Worm (Caenorhabditis elegans): ENCODE results near the gene cpg-20.

The cpg-20 gene

DNA sequence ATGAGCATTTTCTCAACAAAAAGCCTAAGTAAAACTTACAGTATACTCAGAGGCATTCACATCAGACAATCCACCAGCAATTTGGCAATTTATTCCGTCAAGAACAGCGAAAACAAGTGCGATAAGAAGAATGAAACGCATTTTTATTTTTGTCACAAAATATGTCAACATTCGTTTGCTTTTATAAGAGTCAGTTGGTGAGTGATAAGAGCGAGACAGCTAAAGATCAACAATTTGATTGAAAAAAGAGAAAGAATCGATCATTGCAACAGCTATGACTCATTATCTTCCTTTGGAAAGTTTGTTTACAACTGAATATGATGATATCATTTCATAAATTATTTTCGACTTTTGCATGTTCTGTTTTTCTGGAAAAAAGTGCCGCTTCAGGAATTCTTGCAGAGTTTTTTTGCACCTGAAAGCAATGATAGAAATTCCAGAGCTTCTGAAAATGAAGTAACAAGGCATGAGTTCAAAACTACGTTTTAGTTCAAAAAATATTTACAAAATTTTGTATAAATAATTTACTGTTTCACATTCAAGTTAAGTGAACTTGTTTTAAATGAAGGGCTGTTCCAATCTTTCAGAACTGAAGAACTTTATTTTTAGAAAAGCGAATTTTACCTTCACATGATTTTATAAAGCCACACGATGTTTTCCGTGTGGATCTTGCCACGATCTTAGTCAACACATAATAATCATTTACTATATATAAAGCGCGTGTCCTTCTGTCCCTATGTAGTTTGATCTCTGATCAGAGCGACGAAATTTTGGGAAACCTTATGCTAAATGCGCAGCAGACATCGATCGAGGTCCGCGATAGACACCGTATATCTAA is 17.7 kb upstream of the cpg-20 start, which contains the start of gene cpi-1:
TSS of gene cpi-1 (minus strand) at position 204 of the 838 bp plus-strand sequence.
- TF ChIP-seq ztf-29 (GFP tag; IDR thresholded peaks at IDR 0.05), result no peak
- TF ChIP-seq med-1 (GFP tag; optimal IDR thresholded peaks at IDR 0.05; ENCODE audit: insufficient read depth), result no peak
- TF ChIP-seq klf-2 (GFP tag; conservative IDR thresholded peaks at IDR 0.05), result no peak
- TF ChIP-seq cog-1 (tag; optimal IDR thresholded peaks at IDR 0.05), result no peak
- no peak for TF ChIP-seq T22C8.4 (GFP tag; IDR thresholded peaks at IDR 0.05)

- no peak for TF ChIP-seq ztf-29 (GFP tag; IDR thresholded peaks at IDR 0.05)
- no peak for TF ChIP-seq med-1 (GFP tag; optimal IDR thresholded peaks at IDR 0.05; ENCODE audit: insufficient read depth)
- TF ChIP-seq T22C8.4 (GFP tag; IDR thresholded peaks at IDR 0.05), result no peak
- no peak for TF ChIP-seq ztf-23 (GFP tag; IDR thresholded peaks at IDR 0.05)
- TF ChIP-seq klf-2 (GFP tag; conservative IDR thresholded peaks at IDR 0.05), result no peak
- no peak for TF ChIP-seq ref-1 (GFP tag; conservative IDR thresholded peaks at IDR 0.05)
- no peak for TF ChIP-seq cog-1 (tag; optimal IDR thresholded peaks at IDR 0.05)
- TF ChIP-seq tab-1 (GFP tag; IDR thresholded peaks at IDR 0.05), result no peak
- TF ChIP-seq flt-1 (GFP tag; IDR thresholded peaks at IDR 0.05), result no peak
These were observed 16.3 kb upstream of the cpg-20 start, which contains the start of gene K08B4.7 for ce11 chrIV:6092313-6092712. K08B4.7 (minus strand) TSS chrIV:6092413.

ce11 chrIV:6086479-6086878 is 10.5 kb upstream of the cpg-20 start:
- TF ChIP-seq cog-1 (tag; optimal IDR thresholded peaks at IDR 0.05) (no peak), T22C8.4 (GFP tag; IDR thresholded peaks at IDR 0.05) (no peak), klf-2 (GFP tag; conservative IDR thresholded peaks at IDR 0.05) (no peak), ref-1 (GFP tag; conservative IDR thresholded peaks at IDR 0.05) (no peak), ztf-29 (GFP tag; IDR thresholded peaks at IDR 0.05) (no peak), flt-1 (GFP tag; IDR thresholded peaks at IDR 0.05) (no peak), ztf-23 (GFP tag; IDR thresholded peaks at IDR 0.05) (no peak), med-1 (GFP tag; optimal IDR thresholded peaks at IDR 0.05; ENCODE audit: insufficient read depth) (no peak), tab-1 (GFP tag; IDR thresholded peaks at IDR 0.05) (no peak)

DNA sequence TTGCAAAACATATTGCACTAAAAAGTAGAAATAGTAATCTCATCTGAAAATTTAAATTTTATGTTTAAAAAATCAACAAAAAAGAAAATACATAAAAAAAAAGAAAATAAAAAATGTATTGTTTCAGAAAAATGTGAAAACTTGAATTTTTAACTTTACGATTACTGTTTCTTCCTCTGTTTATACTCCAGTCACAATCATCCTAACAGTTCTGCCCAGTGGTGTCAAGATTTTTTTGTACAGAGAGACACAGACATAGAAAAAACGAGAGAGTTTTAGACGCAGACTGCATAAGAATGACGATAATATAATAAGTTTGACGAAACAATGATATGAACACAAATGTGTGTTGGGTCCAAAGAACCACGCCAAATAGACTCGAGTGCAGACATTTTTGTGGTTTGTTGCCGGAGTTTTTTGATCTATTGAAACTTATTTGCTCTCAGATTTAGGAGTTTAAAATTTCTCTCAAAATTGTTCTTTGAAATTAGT is 7.6 kb upstream of the cpg-20 start, which contains the start of gene ugt-20:
TSS of gene ugt-20 (minus strand) at position 51 of the 492 bp plus-strand sequence.
- TF ChIP-seq flt-1 (GFP tag; IDR thresholded peaks at IDR 0.05), result no peak
- no peak for TF ChIP-seq tab-1 (GFP tag; IDR thresholded peaks at IDR 0.05)
- TF ChIP-seq med-1 (GFP tag; optimal IDR thresholded peaks at IDR 0.05; ENCODE audit: insufficient read depth), result no peak
- no peak for TF ChIP-seq ref-1 (GFP tag; conservative IDR thresholded peaks at IDR 0.05)
- TF ChIP-seq cog-1 (tag; optimal IDR thresholded peaks at IDR 0.05), result no peak
- TF ChIP-seq ztf-29 (GFP tag; IDR thresholded peaks at IDR 0.05), result no peak
- TF ChIP-seq ztf-23 (GFP tag; IDR thresholded peaks at IDR 0.05), result no peak
- no peak for TF ChIP-seq T22C8.4 (GFP tag; IDR thresholded peaks at IDR 0.05)
- TF ChIP-seq klf-2 (GFP tag; conservative IDR thresholded peaks at IDR 0.05), result no peak

DNA sequence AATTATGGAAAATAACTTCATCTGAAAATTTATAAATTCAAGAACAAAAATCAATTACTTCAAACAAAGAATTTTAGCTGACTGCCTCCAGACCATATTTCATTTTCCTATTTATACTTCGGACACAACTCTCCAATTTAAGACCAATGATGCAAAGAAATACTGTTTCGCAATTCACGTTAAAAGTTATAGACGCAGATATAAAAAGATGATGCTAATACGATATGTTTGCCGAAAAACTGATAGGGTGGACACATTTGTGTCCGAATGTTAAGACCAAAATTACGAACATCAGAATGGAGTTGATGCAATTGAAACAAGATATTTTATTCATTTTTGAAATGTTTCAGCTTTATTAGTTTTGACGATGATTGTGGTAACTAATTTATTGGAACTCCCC is 3.9 kb upstream of the cpg-20 start, which contains the start of gene ugt-19:
TSS of gene ugt-19 (minus strand) at position 28 of the 400 bp plus-strand sequence.
- TF ChIP-seq med-1 (GFP tag; optimal IDR thresholded peaks at IDR 0.05; ENCODE audit: insufficient read depth) (no peak), tab-1 (GFP tag; IDR thresholded peaks at IDR 0.05) (no peak), ztf-23 (GFP tag; IDR thresholded peaks at IDR 0.05) (no peak), cog-1 (tag; optimal IDR thresholded peaks at IDR 0.05) (no peak), T22C8.4 (GFP tag; IDR thresholded peaks at IDR 0.05) (no peak), ztf-29 (GFP tag; IDR thresholded peaks at IDR 0.05) (no peak), ref-1 (GFP tag; conservative IDR thresholded peaks at IDR 0.05) (no peak), klf-2 (GFP tag; conservative IDR thresholded peaks at IDR 0.05) (no peak), flt-1 (GFP tag; IDR thresholded peaks at IDR 0.05) (no peak)

- TF ChIP-seq klf-2 (GFP tag; conservative IDR thresholded peaks at IDR 0.05) (no peak), ref-1 (GFP tag; conservative IDR thresholded peaks at IDR 0.05) (no peak), flt-1 (GFP tag; IDR thresholded peaks at IDR 0.05) (no peak), cog-1 (tag; optimal IDR thresholded peaks at IDR 0.05) (no peak), med-1 (GFP tag; optimal IDR thresholded peaks at IDR 0.05; ENCODE audit: insufficient read depth) (no peak), ztf-23 (GFP tag; IDR thresholded peaks at IDR 0.05) (no peak), tab-1 (GFP tag; IDR thresholded peaks at IDR 0.05) (no peak), T22C8.4 (GFP tag; IDR thresholded peaks at IDR 0.05) (no peak), ztf-29 (GFP tag; IDR thresholded peaks at IDR 0.05) (no peak)
These were observed 5.0 kb downstream of the cpg-20 start for ce11 chrIV:6071026-6071425.

- TF ChIP-seq ztf-29 (GFP tag; IDR thresholded peaks at IDR 0.05), result no peak
These were observed 10.8 kb downstream of the cpg-20 start for ce11 chrIV:6065186-6065585.

DNA sequence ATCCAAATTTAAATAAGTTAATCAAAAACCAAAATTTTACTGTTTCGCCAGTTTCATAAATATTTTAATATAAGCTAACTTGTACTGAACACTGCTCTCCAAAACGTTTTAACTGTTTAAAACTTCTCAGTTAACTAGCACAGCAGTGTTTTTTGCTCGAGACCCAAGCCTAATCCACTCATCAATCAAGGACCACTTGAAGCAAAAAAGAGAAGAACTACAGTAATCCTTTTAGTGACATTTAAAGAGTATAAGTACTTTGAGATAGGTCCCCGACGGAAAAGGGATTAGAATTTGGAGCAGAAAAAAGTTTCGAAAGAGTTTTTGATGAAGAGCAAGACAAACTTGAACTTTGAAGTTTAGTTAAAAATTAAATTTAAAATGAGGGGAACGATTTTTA is 11.4 kb downstream of the cpg-20 start:
- no peak for TF ChIP-seq flt-1 (GFP tag; IDR thresholded peaks at IDR 0.05)

DNA sequence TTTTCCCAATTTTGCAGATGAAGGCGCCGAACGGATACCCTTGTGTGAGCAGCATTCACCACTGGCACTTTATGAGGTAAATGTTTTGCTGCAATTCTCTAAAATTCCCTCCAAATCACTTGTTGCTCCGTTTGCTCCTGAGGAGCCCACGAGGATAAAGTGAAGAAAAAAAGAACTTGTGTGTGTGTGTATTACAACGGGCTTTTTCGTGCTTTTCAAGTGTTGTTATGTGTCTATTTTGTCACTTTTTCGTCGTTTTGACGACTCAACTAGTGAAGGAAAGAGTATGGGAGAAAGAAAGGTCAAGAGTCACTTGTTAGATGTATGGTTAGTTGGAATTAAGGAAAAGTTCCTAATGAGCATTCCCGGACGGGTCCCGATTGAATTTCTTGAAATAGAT is 13.9 kb downstream of the cpg-20 start:
- TF ChIP-seq cog-1 (tag; optimal IDR thresholded peaks at IDR 0.05) (no peak), med-1 (GFP tag; optimal IDR thresholded peaks at IDR 0.05; ENCODE audit: insufficient read depth) (no peak)

DNA sequence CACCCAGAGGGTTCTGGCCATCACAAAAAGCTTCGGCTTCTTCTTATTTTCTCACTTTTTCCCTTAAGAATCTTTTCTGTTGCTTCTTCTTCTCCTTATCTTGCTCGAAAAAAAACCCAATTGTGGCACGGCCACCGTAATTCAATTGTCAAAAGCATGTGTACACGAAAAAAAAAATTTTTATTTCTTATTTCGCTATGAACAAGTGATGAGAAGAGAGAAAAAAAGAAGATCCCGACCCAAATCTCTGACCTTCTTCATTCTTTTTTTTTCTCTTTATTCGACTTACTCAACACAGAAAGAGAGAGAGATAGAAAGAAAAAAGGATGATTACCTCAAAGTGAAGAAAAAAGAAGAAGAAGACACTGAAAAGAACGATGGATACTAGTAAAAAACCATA is 15.1 kb downstream of the cpg-20 start:
- TF ChIP-seq T22C8.4 (GFP tag; IDR thresholded peaks at IDR 0.05), result no peak
- TF ChIP-seq flt-1 (GFP tag; IDR thresholded peaks at IDR 0.05), result no peak
- no peak for TF ChIP-seq tab-1 (GFP tag; IDR thresholded peaks at IDR 0.05)
- no peak for TF ChIP-seq ztf-29 (GFP tag; IDR thresholded peaks at IDR 0.05)
- TF ChIP-seq ztf-23 (GFP tag; IDR thresholded peaks at IDR 0.05), result no peak
- TF ChIP-seq klf-2 (GFP tag; conservative IDR thresholded peaks at IDR 0.05), result no peak
- TF ChIP-seq cog-1 (tag; optimal IDR thresholded peaks at IDR 0.05), result no peak
- TF ChIP-seq med-1 (GFP tag; optimal IDR thresholded peaks at IDR 0.05; ENCODE audit: insufficient read depth), result no peak
- no peak for TF ChIP-seq ref-1 (GFP tag; conservative IDR thresholded peaks at IDR 0.05)

Measured in whole organism, midembryonic.